Worm (Caenorhabditis elegans) whole organism, L3 larva: Measurements from ENCODE around the gene srh-145.

Source experiments
- ama-1 ChIP-seq: fragments of 150-350 bp; optimal IDR thresholded peaks from 2 replicates; lab custom pipeline; 2018
- ceh-82 ChIP-seq: fragments of 150-350 bp; optimal IDR thresholded peaks from 2 replicates; lab custom pipeline; 2014; ENCODE audit warnings: missing biosample characterization, missing genetic modification characterization
- elt-3 ChIP-seq, 3 experiments: fragments of 150-350 bp in 1 of 3; sonication (generic microtip) in 2 of 3; optimal IDR thresholded peaks; 2 replicates in 2 of 3; 4 replicates in 1 of 3; lab custom pipeline; 2014 to 2017; ENCODE audit warnings: missing biosample characterization in 3 of 3, missing genetic modification characterization in 3 of 3
- jun-1 ChIP-seq: fragments of 150-350 bp; optimal IDR thresholded peaks from 2 replicates; lab custom pipeline; 2014; ENCODE audit warnings: missing biosample characterization, missing genetic modification reagents, missing genetic modification characterization
- nhr-12 ChIP-seq: fragments of 150-350 bp; optimal IDR thresholded peaks from 2 replicates; lab custom pipeline; 2014; ENCODE audit warnings: missing biosample characterization, missing genetic modification characterization
- nhr-23 ChIP-seq: fragments of 150-350 bp; optimal IDR thresholded peaks from 2 replicates; lab custom pipeline; 2014; ENCODE audit warnings: missing biosample characterization, missing genetic modification reagents, missing genetic modification characterization
- nhr-237 ChIP-seq: fragments of 150-350 bp; optimal IDR thresholded peaks from 2 replicates; lab custom pipeline; 2014; ENCODE audit warnings: missing biosample characterization, missing genetic modification characterization
- ztf-11 ChIP-seq: fragments of 150-350 bp; optimal IDR thresholded peaks from 2 replicates; lab custom pipeline; 2014; ENCODE audit warnings: missing biosample characterization, missing genetic modification characterization

DNA sequence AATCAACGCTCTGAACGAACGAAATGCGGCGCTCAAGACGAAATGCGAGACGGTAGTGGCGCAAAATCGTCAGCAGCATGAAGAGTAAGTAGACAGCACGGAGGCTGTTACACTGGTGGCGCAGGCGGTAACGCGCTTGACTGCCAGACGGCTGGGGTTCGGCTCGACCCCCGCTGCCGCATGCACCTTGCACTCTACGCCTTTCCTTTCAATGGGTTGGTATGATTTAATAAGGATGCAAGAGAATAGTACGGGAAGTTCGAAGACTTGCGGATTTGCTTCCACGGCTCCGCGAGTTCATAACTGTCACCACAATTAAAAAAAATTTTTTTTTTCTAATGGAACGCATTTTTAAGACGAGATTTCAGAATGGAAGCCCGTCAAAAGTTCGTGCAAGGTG lies 40.5 kb upstream of the srh-145 start:
- TF ChIP-seq jun-1 (peak; percentile 66), ztf-11 (tag; lab: Kevin White, UChicago) (no peak), nhr-23 (tag; lab: Kevin White, UChicago) (peak; percentile 2), ceh-82 (tag; lab: Kevin White, UChicago) (no peak), elt-3 (tag; optimal IDR thresholded peaks at IDR 0.05; lab: Kevin White, UChicago) (peak in 1 of 3 experiments; percentile 8), ama-1 (lab: Kevin White, UChicago) (no peak), nhr-12 (no peak), nhr-237 (no peak)
